Fruit fly (Drosophila melanogaster): ENCODE measurements around the gene Spp.

dm6 chr2L:533734-534133, 10.7 kb downstream of the Spp start:
- TF ChIP-seq D19B (GFP tag; optimal IDR thresholded peaks at IDR 0.05) (no peak), CG14050 (GFP tag; IDR thresholded peaks at IDR 0.05) (no peak), esg (GFP tag; conservative IDR thresholded peaks at IDR 0.05) (no peak), CG3281 (GFP tag; optimal IDR thresholded peaks at IDR 0.05) (no peak)

Measured in whole organism, embryonic.